Fruit fly (Drosophila melanogaster): Measurements from ENCODE around the gene CG13458.

dm6 chr3L:15161549-15161948 is 48.2 kb downstream of the CG13458 start, which contains the start of gene CG6878:
- TF ChIP-seq CG6683 (GFP tag; optimal IDR thresholded peaks at IDR 0.05) (no peak), run (tag; optimal IDR thresholded peaks at IDR 0.05) (no peak), ttk (GFP tag; IDR thresholded peaks at IDR 0.05) (no peak), CG7786 (GFP tag; optimal IDR thresholded peaks at IDR 0.05) (no peak), Hr78 (GFP tag; optimal IDR thresholded peaks at IDR 0.05) (no peak), Sox102F (GFP tag; optimal IDR thresholded peaks at IDR 0.05) (no peak), CG8478 (optimal IDR thresholded peaks at IDR 0.05) (no peak), CG12299 (tag; optimal IDR thresholded peaks at IDR 0.05) (no peak)

Data from whole organism, embryonic.